Worm (Caenorhabditis elegans) whole organism, young adult: ENCODE results near the gene T09F5.1.

ENCODE experiments used
- B0035.1 ChIP-seq: sonication (generic microtip); optimal IDR thresholded peaks from 2 replicates; lab custom pipeline; 2016; ENCODE audit warnings: missing genetic modification characterization, mild to moderate bottlenecking, missing compliant biosample characterization, missing genotype, missing genetic modification reagents
- C17E4.6 ChIP-seq: fragments of 200-800 bp; sonication (Bioruptor generic); IDR thresholded peaks from 2 replicates; pipeline ENCODE4 v1.3.6; 2022; ENCODE audit warnings: missing genetic modification reagents, missing genetic modification characterization, missing compliant biosample characterization
- D2030.7 ChIP-seq: fragments of 200-800 bp; sonication (Bioruptor generic); IDR thresholded peaks from 2 replicates; pipeline ENCODE4 v1.3.6; 2022; ENCODE audit warnings: missing genetic modification reagents, missing genetic modification characterization, missing compliant biosample characterization
- F22D6.2 ChIP-seq: sonication (generic microtip); optimal IDR thresholded peaks from 2 replicates; lab custom pipeline; 2016; ENCODE audit warnings: mild to moderate bottlenecking, missing genetic modification characterization, missing compliant biosample characterization
- F23B12.7 ChIP-seq: sonication (generic microtip); optimal IDR thresholded peaks from 2 replicates; lab custom pipeline; 2017; ENCODE audit warnings: missing genetic modification characterization, mild to moderate bottlenecking, missing compliant biosample characterization, antibody characterized with exemption, moderate library complexity; ENCODE audit not compliant: insufficient read depth
- F33H1.4 ChIP-seq: fragments of 200-800 bp; sonication (Bioruptor generic); IDR thresholded peaks from 2 replicates; pipeline ENCODE4 v1.3.6; 2022; ENCODE audit warnings: missing genetic modification reagents, missing genetic modification characterization, missing compliant biosample characterization
- F49E8.2 ChIP-seq: sonication (generic microtip); optimal IDR thresholded peaks from 3 replicates; lab custom pipeline; 2017; ENCODE audit warnings: missing genetic modification characterization, mild to moderate bottlenecking, missing compliant biosample characterization, antibody characterized with exemption, moderate library complexity; ENCODE audit not compliant: insufficient read depth
- F52B5.7 ChIP-seq: sonication (generic microtip); optimal IDR thresholded peaks from 2 replicates; lab custom pipeline; 2016; ENCODE audit warnings: mild to moderate bottlenecking, missing genetic modification characterization, missing compliant biosample characterization
- K11D2.4 ChIP-seq: fragments of 200-800 bp; sonication (Bioruptor generic); IDR thresholded peaks from 2 replicates; pipeline ENCODE4 v1.3.6; 2022; ENCODE audit warnings: missing genetic modification reagents, missing genetic modification characterization, missing compliant biosample characterization
- Y95B8A.8 ChIP-seq: fragments of 200-800 bp; sonication (Bioruptor generic); IDR thresholded peaks from 2 replicates; pipeline ENCODE4 v1.3.6; 2022; ENCODE audit warnings: missing genetic modification reagents, missing genetic modification characterization, missing compliant biosample characterization
- ZK185.1 ChIP-seq: sonication (generic microtip); optimal IDR thresholded peaks from 2 replicates; lab custom pipeline; 2016; ENCODE audit warnings: mild to moderate bottlenecking, missing genetic modification characterization, missing compliant biosample characterization; ENCODE audit not compliant: poor library complexity, severe bottlenecking
- ama-1 ChIP-seq, 3 experiments: fragments of 150-350 bp in 1 of 3; sonication (generic microtip) in 2 of 3; optimal IDR thresholded peaks; 2 replicates each; lab custom pipeline; 2014 to 2018; ENCODE audit warnings: missing biosample characterization in 2 of 3, missing genetic modification characterization in 2 of 3, missing genetic modification reagents in 2 of 3
- attf-6 ChIP-seq: fragments of 200-800 bp; sonication (Bioruptor generic); IDR thresholded peaks from 2 replicates; pipeline ENCODE4 v1.3.6; 2022; ENCODE audit warnings: missing genetic modification reagents, missing genetic modification characterization, missing compliant biosample characterization
- bed-2 ChIP-seq: fragments of 200-800 bp; sonication (Bioruptor generic); IDR thresholded peaks from 2 replicates; pipeline ENCODE4 v1.3.6; 2022; ENCODE audit warnings: missing genetic modification reagents, missing genetic modification characterization, missing compliant biosample characterization
- cebp-1 ChIP-seq, 2 experiments: fragments of 200-800 bp in 1 of 2; sonication (Bioruptor generic) in 1 of 2; sonication (generic microtip) in 1 of 2; IDR thresholded peaks in 1 of 2; optimal IDR thresholded peaks in 1 of 2; 2 replicates each; pipeline versions ENCODE4 v1.3.6 to Lab custom; 2017 to 2022; ENCODE audit warnings: missing compliant biosample characterization in 2 of 2, missing genetic modification characterization in 2 of 2, mild to moderate bottlenecking in 1 of 2, missing genetic modification reagents in 1 of 2, moderate library complexity in 1 of 2
- ceh-40 ChIP-seq: fragments of 200-800 bp; sonication (Bioruptor generic); IDR thresholded peaks from 2 replicates; pipeline ENCODE4 v1.3.6; 2022; ENCODE audit warnings: missing genetic modification characterization, missing compliant biosample characterization
- die-1 ChIP-seq: sonication (generic microtip); optimal IDR thresholded peaks from 2 replicates; lab custom pipeline; 2016; ENCODE audit warnings: missing genotype, mild to moderate bottlenecking, missing genetic modification characterization, missing compliant biosample characterization
- dpl-1 ChIP-seq: fragments of 150-350 bp; optimal IDR thresholded peaks from 2 replicates; lab custom pipeline; 2014; ENCODE audit warnings: missing biosample characterization, missing genetic modification reagents, missing genetic modification characterization
- egl-18 ChIP-seq: fragments of 200-800 bp; sonication (Bioruptor generic); IDR thresholded peaks from 2 replicates; pipeline ENCODE4 v1.3.6; 2022; ENCODE audit warnings: missing genetic modification reagents, missing genetic modification characterization, missing compliant biosample characterization
- ets-4 ChIP-seq: fragments of 200-800 bp; sonication (Bioruptor generic); optimal IDR thresholded peaks from 2 replicates; lab custom pipeline; 2018; ENCODE audit warnings: mild to moderate bottlenecking, missing genetic modification characterization, missing compliant biosample characterization
- gei-17 ChIP-seq: fragments of 200-800 bp; sonication (Bioruptor generic); optimal IDR thresholded peaks from 2 replicates; lab custom pipeline; 2018; ENCODE audit warnings: mild to moderate bottlenecking, missing genetic modification characterization, missing compliant biosample characterization
- hmg-1.2 ChIP-seq: fragments of 200-800 bp; sonication (Bioruptor generic); IDR thresholded peaks from 2 replicates; pipeline ENCODE4 v1.3.6; 2022; ENCODE audit warnings: missing genetic modification reagents, missing genetic modification characterization, missing compliant biosample characterization
- hrde-1 ChIP-seq: sonication (generic microtip); optimal IDR thresholded peaks from 2 replicates; lab custom pipeline; 2016; ENCODE audit warnings: missing genetic modification characterization, mild to moderate bottlenecking, missing compliant biosample characterization, moderate library complexity, missing genotype, missing genetic modification reagents, borderline replicate concordance
- lag-1 ChIP-seq: fragments of 200-800 bp; sonication (Bioruptor generic); IDR thresholded peaks from 2 replicates; pipeline ENCODE4 v1.3.6; 2022; ENCODE audit warnings: missing genetic modification reagents, missing genetic modification characterization, missing compliant biosample characterization
- let-526 ChIP-seq: fragments of 200-800 bp; sonication (Bioruptor generic); IDR thresholded peaks from 2 replicates; pipeline ENCODE4 v1.3.6; 2022; ENCODE audit warnings: missing genetic modification reagents, missing genetic modification characterization, missing compliant biosample characterization
- lin-26 ChIP-seq: fragments of 200-800 bp; sonication (Bioruptor generic); IDR thresholded peaks from 2 replicates; pipeline ENCODE4 v1.3.6; 2022; ENCODE audit warnings: missing genetic modification reagents, missing genetic modification characterization, missing compliant biosample characterization
- lin-35 ChIP-seq, 3 experiments: fragments of 150-350 bp in 2 of 3; sonication (generic microtip) in 1 of 3; optimal IDR thresholded peaks; 2 replicates each; lab custom pipeline; 2014 to 2018; ENCODE audit warnings: missing biosample characterization in 3 of 3, missing genetic modification characterization in 3 of 3, missing genetic modification reagents in 3 of 3
- lsy-27 ChIP-seq: sonication (generic microtip); optimal IDR thresholded peaks from 2 replicates; lab custom pipeline; 2017; ENCODE audit warnings: missing genetic modification characterization, mild to moderate bottlenecking, missing compliant biosample characterization, antibody characterized with exemption, missing genotype, borderline replicate concordance; ENCODE audit not compliant: insufficient read depth
- mel-28 ChIP-seq: sonication (generic microtip); optimal IDR thresholded peaks from 2 replicates; lab custom pipeline; 2016; ENCODE audit warnings: borderline replicate concordance, mild to moderate bottlenecking, missing genetic modification characterization, missing compliant biosample characterization
- mxl-1 ChIP-seq: sonication (generic microtip); optimal IDR thresholded peaks from 2 replicates; lab custom pipeline; 2016; ENCODE audit warnings: missing genetic modification characterization, missing compliant biosample characterization
- nfya-1 ChIP-seq: sonication (generic microtip); optimal IDR thresholded peaks from 2 replicates; lab custom pipeline; 2017; ENCODE audit warnings: antibody characterized with exemption, missing compliant biosample characterization, missing genetic modification characterization, borderline replicate concordance; ENCODE audit not compliant: insufficient read depth
- nfyb-1 ChIP-seq: fragments of 200-800 bp; sonication (Bioruptor generic); IDR thresholded peaks from 2 replicates; pipeline ENCODE4 v1.3.6; 2022; ENCODE audit warnings: missing genetic modification reagents, missing genetic modification characterization, missing compliant biosample characterization
- nhr-120 ChIP-seq: fragments of 200-800 bp; sonication (Bioruptor generic); IDR thresholded peaks from 2 replicates; pipeline ENCODE4 v1.3.6; 2022; ENCODE audit warnings: missing genetic modification characterization, missing compliant biosample characterization
- nhr-80 ChIP-seq: sonication (generic microtip); optimal IDR thresholded peaks from 2 replicates; lab custom pipeline; 2016; ENCODE audit warnings: missing genetic modification characterization, missing compliant biosample characterization
- pha-4 ChIP-seq: fragments of 150-350 bp; sonication (generic microtip); optimal IDR thresholded peaks from 2 replicates; lab custom pipeline; 2014; ENCODE audit warnings: missing biosample characterization, missing genetic modification reagents, missing genetic modification characterization
- rcor-1 ChIP-seq: fragments of 200-800 bp; sonication (Bioruptor generic); IDR thresholded peaks from 2 replicates; pipeline ENCODE4 v1.3.6; 2022; ENCODE audit warnings: missing genetic modification reagents, missing genetic modification characterization, missing compliant biosample characterization
- somi-1 ChIP-seq: fragments of 200-800 bp; sonication (Bioruptor generic); optimal IDR thresholded peaks from 2 replicates; lab custom pipeline; 2018; ENCODE audit warnings: mild to moderate bottlenecking, missing genetic modification characterization, missing compliant biosample characterization
- sptf-2 ChIP-seq: fragments of 200-800 bp; sonication (Bioruptor generic); optimal IDR thresholded peaks from 2 replicates; lab custom pipeline; 2018; ENCODE audit warnings: mild to moderate bottlenecking, missing genetic modification characterization, missing compliant biosample characterization
- xnd-1 ChIP-seq: sonication (generic microtip); optimal IDR thresholded peaks from 2 replicates; lab custom pipeline; 2016; ENCODE audit warnings: missing genotype, missing genetic modification reagents, missing genetic modification characterization, missing compliant biosample characterization
- zfh-2 ChIP-seq: fragments of 200-800 bp; sonication (Bioruptor generic); conservative IDR thresholded peaks from 2 replicates; pipeline ENCODE4 v1.3.6; 2022; ENCODE audit warnings: missing genetic modification reagents, missing genetic modification characterization, missing compliant biosample characterization
- zim-3 ChIP-seq: sonication (generic microtip); optimal IDR thresholded peaks from 2 replicates; lab custom pipeline; 2017; ENCODE audit warnings: mild to moderate bottlenecking, missing genetic modification characterization, moderate library complexity, missing compliant biosample characterization
- ztf-26 ChIP-seq: sonication (generic microtip); optimal IDR thresholded peaks from 2 replicates; lab custom pipeline; 2017; ENCODE audit warnings: missing genetic modification characterization, missing compliant biosample characterization

T09F5.1 gene

DNA sequence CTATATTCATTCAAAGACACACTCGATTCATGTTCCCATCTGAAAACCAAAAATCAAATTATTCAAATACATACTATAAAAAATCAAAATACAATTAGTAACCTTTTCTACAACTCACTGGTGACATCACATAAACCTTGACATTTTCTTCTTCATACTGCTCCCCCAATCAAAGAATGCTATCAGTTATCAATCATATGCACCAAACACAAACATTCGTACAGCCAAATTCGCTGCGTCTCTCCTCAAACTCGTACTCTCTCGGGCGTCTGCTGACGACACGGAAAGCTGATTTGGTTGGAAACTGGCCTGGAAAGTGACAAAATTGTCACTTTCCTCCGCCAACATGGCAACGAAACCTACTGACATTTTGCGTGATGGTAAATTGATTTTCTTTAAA is 43.5 kb downstream of the T09F5.1 start, which contains the start of gene plc-2 (continued):
- no peak for TF ChIP-seq attf-6
- no peak for TF ChIP-seq B0035.1 (tag; lab: Kevin White, UChicago)
- TF ChIP-seq die-1 (tag; lab: Kevin White, UChicago): no peak
- peak; percentile 11; the same call in 1 of the 2 replicates for TF ChIP-seq hmg-1.2 (GFP tag; lab: Robert Waterston, UW)
- TF ChIP-seq zfh-2 (GFP tag; lab: Robert Waterston, UW): no peak
- TF ChIP-seq F33H1.4 (GFP tag; lab: Robert Waterston, UW): no peak
- no peak for TF ChIP-seq F49E8.2 (tag; lab: Kevin White, UChicago)
- no peak for TF ChIP-seq nfya-1
- peak; percentile 25 for TF ChIP-seq ets-4 (GFP tag; lab: Kevin White, UChicago)
- TF ChIP-seq pha-4 (tag; lab: Kevin White, UChicago): no peak
- TF ChIP-seq C17E4.6 (GFP tag; lab: Robert Waterston, UW): no peak
- TF ChIP-seq mxl-1: no peak
- no peak for TF ChIP-seq K11D2.4 (GFP tag; lab: Robert Waterston, UW)
- TF ChIP-seq nfyb-1 (GFP tag; lab: Robert Waterston, UW): 0 out of 2 replicates have a peak, but pooled peaks have one; percentile 44
- no peak for TF ChIP-seq ceh-40 (GFP tag; lab: Robert Waterston, UW)
- TF ChIP-seq rcor-1: no peak
- TF ChIP-seq nhr-80 (tag; lab: Kevin White, UChicago): peak; percentile 80
- TF ChIP-seq Y95B8A.8 (GFP tag; lab: Robert Waterston, UW): no peak
- no peak for TF ChIP-seq F22D6.2 (tag; lab: Kevin White, UChicago)
- TF ChIP-seq hrde-1 (tag; lab: Kevin White, UChicago): no peak
- no peak for TF ChIP-seq F23B12.7 (tag; lab: Kevin White, UChicago)
- no peak for TF ChIP-seq let-526 (GFP tag; lab: Robert Waterston, UW)

DNA sequence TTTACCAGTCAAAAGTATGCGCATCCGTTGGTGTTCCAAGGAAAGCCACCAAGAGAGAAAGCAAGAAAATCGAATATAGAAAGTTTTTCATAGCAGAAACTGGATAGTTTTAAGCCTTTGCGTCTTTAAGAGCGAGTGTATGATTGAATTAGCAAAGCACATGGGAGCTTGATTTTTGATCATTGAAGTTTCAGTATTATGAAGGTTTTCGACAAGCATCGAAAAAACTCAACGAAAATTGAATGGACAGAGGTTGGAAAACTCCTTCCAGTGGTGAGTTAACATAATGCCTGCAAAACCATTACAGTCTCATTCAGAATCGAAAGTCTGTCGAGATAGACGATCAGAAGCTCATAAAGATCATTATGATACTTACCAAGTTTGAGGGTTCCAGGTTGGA is 45.0 kb downstream of the T09F5.1 start, which contains the start of gene Y75B12B.13:
Gene Y75B12B.13 (minus strand): TSS at position 101 of the 400 bp plus-strand sequence.
- no peak for TF ChIP-seq attf-6
- TF ChIP-seq F49E8.2 (tag; lab: Kevin White, UChicago): no peak
- no peak for TF ChIP-seq ZK185.1
- no peak for TF ChIP-seq ama-1 (optimal IDR thresholded peaks at IDR 0.05; lab: Kevin White, UChicago)
- TF ChIP-seq ama-1 (GFP tag; optimal IDR thresholded peaks at IDR 0.05; lab: Kevin White, UChicago): no peak
- TF ChIP-seq dpl-1 (GFP tag; lab: Kevin White, UChicago): no peak
- no peak for TF ChIP-seq D2030.7 (GFP tag; lab: Robert Waterston, UW)
- TF ChIP-seq lag-1 (GFP tag; lab: Robert Waterston, UW): no peak
- TF ChIP-seq ets-4 (GFP tag; lab: Kevin White, UChicago): no peak

ce11 chrV:15197955-15198354 is 49.1 kb downstream of the T09F5.1 start, which contains the start of gene srw-1:
TSS of gene srw-1 (plus strand) at chrV:15198255.
- no peak for TF ChIP-seq ztf-26 (tag; lab: Kevin White, UChicago)
- TF ChIP-seq sptf-2 (GFP tag; lab: Kevin White, UChicago): no peak
- no peak for TF ChIP-seq zim-3
- TF ChIP-seq pha-4 (tag; lab: Kevin White, UChicago): no peak
- TF ChIP-seq lin-35 (GFP tag; optimal IDR thresholded peaks at IDR 0.05; lab: Kevin White, UChicago): no peak
- no peak for TF ChIP-seq somi-1
- TF ChIP-seq F52B5.7 (tag; lab: Kevin White, UChicago): no peak
- TF ChIP-seq bed-2 (GFP tag; lab: Robert Waterston, UW): no peak
- TF ChIP-seq xnd-1: no peak
- TF ChIP-seq mel-28: no peak
- TF ChIP-seq lsy-27 (tag; lab: Kevin White, UChicago): no peak
- TF ChIP-seq B0035.1 (tag; lab: Kevin White, UChicago): no peak
- TF ChIP-seq cebp-1 (GFP tag; IDR thresholded peaks at IDR 0.05; lab: Robert Waterston, UW): no peak
- TF ChIP-seq cebp-1 (tag; optimal IDR thresholded peaks at IDR 0.05; lab: Kevin White, UChicago): no peak
- no peak for TF ChIP-seq gei-17 (GFP tag; lab: Kevin White, UChicago)
- TF ChIP-seq egl-18 (GFP tag; lab: Robert Waterston, UW): no peak
- no peak for TF ChIP-seq ama-1 (optimal IDR thresholded peaks at IDR 0.05; lab: Kevin White, UChicago)
- no peak for TF ChIP-seq ama-1 (GFP tag; optimal IDR thresholded peaks at IDR 0.05; lab: Kevin White, UChicago)
- TF ChIP-seq nhr-120 (GFP tag; lab: Robert Waterston, UW): no peak
- no peak for TF ChIP-seq lin-26
